Worm (Caenorhabditis elegans) whole organism, L1 larva: ENCODE measurements around the gene pup-2.

ENCODE experiments used
- C34B4.2 ChIP-seq: sonication (generic microtip); optimal IDR thresholded peaks from 2 replicates; lab custom pipeline; 2017; ENCODE audit warnings: mild to moderate bottlenecking, missing genetic modification characterization, missing compliant biosample characterization
- F16B12.6 ChIP-seq: fragments of 150-350 bp; optimal IDR thresholded peaks from 2 replicates; lab custom pipeline; 2014; ENCODE audit warnings: missing biosample characterization, missing genetic modification characterization
- Y116A8C.19 ChIP-seq: sonication (generic microtip); optimal IDR thresholded peaks from 2 replicates; lab custom pipeline; 2016; ENCODE audit warnings: missing compliant biosample characterization, missing genetic modification characterization, borderline replicate concordance
- aha-1 ChIP-seq: fragments of 150-350 bp; optimal IDR thresholded peaks from 2 replicates; lab custom pipeline; 2014; ENCODE audit warnings: missing biosample characterization, missing genetic modification characterization
- ama-1 ChIP-seq: fragments of 150-350 bp; optimal IDR thresholded peaks from 2 replicates; lab custom pipeline; 2014
- ceh-63 ChIP-seq: fragments of 200-800 bp; sonication (Bioruptor generic); optimal IDR thresholded peaks from 2 replicates; lab custom pipeline; 2018; ENCODE audit warnings: mild to moderate bottlenecking, missing genetic modification characterization, missing compliant biosample characterization
- ceh-88 ChIP-seq: fragments of 200-800 bp; sonication (Bioruptor generic); IDR thresholded peaks from 2 replicates; pipeline ENCODE4 v1.3.6; 2022; ENCODE audit warnings: missing genetic modification characterization, missing compliant biosample characterization
- ces-1 ChIP-seq: fragments of 150-350 bp; optimal IDR thresholded peaks from 2 replicates; lab custom pipeline; 2014; ENCODE audit warnings: missing biosample characterization, missing genetic modification reagents, missing genetic modification characterization
- dpl-1 ChIP-seq, 3 experiments: fragments of 150-350 bp in 2 of 3; sonication (generic microtip) in 1 of 3; optimal IDR thresholded peaks; 2 replicates each; lab custom pipeline; 2014 to 2017; ENCODE audit warnings: missing biosample characterization in 3 of 3, missing genetic modification characterization in 3 of 3, missing genetic modification reagents in 3 of 3
- efl-3 ChIP-seq: fragments of 200-800 bp; sonication (Bioruptor generic); optimal IDR thresholded peaks from 2 replicates; lab custom pipeline; 2018; ENCODE audit warnings: mild to moderate bottlenecking, missing genetic modification characterization, missing compliant biosample characterization
- egl-13 ChIP-seq: sonication (generic microtip); optimal IDR thresholded peaks from 2 replicates; lab custom pipeline; 2016; ENCODE audit warnings: missing genotype, missing genetic modification reagents, missing genetic modification characterization, missing compliant biosample characterization
- egl-27 ChIP-seq, 2 experiments: fragments of 150-350 bp in 1 of 2; sonication (generic microtip); optimal IDR thresholded peaks; 3 replicates each; lab custom pipeline; 2017 to 2018; ENCODE audit warnings: missing biosample characterization in 2 of 2, missing genetic modification characterization in 2 of 2, missing genetic modification reagents in 2 of 2
- elt-2 ChIP-seq: sonication (generic microtip); optimal IDR thresholded peaks from 2 replicates; lab custom pipeline; 2016; ENCODE audit warnings: missing genetic modification characterization, mild to moderate bottlenecking, inconsistent platforms, missing compliant biosample characterization, missing genetic modification reagents
- elt-3 ChIP-seq, 6 experiments: fragments of 150-350 bp in 1 of 6; sonication (generic microtip); optimal IDR thresholded peaks; 2 replicates each; lab custom pipeline; 2017 to 2018; ENCODE audit warnings: missing biosample characterization in 6 of 6, missing genetic modification characterization in 6 of 6, inconsistent platforms in 1 of 6
- ets-5 ChIP-seq: fragments of 200-800 bp; sonication (Bioruptor generic); IDR thresholded peaks from 2 replicates; pipeline ENCODE4 v1.3.6; 2022; ENCODE audit warnings: missing genetic modification characterization, missing compliant biosample characterization
- fkh-10 ChIP-seq: sonication (generic microtip); optimal IDR thresholded peaks from 2 replicates; lab custom pipeline; 2017; ENCODE audit warnings: missing biosample characterization, missing genetic modification reagents, missing genetic modification characterization
- fkh-8 ChIP-seq: sonication (generic microtip); optimal IDR thresholded peaks from 2 replicates; lab custom pipeline; 2016; ENCODE audit warnings: mild to moderate bottlenecking, missing genetic modification characterization, missing compliant biosample characterization
- fos-1 ChIP-seq: fragments of 150-350 bp; optimal IDR thresholded peaks from 2 replicates; lab custom pipeline; 2014; ENCODE audit warnings: missing biosample characterization, missing genetic modification characterization
- hlh-17 ChIP-seq: fragments of 200-800 bp; sonication (Bioruptor generic); optimal IDR thresholded peaks from 2 replicates; lab custom pipeline; 2018; ENCODE audit warnings: missing genetic modification characterization, mild to moderate bottlenecking, missing compliant biosample characterization, moderate library complexity, borderline replicate concordance
- irx-1 ChIP-seq: sonication (generic microtip); optimal IDR thresholded peaks from 2 replicates; lab custom pipeline; 2016; ENCODE audit warnings: missing genetic modification characterization, missing compliant biosample characterization
- jun-1 ChIP-seq: fragments of 150-350 bp; optimal IDR thresholded peaks from 2 replicates; lab custom pipeline; 2014; ENCODE audit warnings: missing biosample characterization, missing genetic modification reagents, missing genetic modification characterization
- lin-14 ChIP-seq: fragments of 200-800 bp; sonication (Bioruptor generic); optimal IDR thresholded peaks from 2 replicates; lab custom pipeline; 2018; ENCODE audit warnings: mild to moderate bottlenecking, missing genetic modification characterization, moderate library complexity, missing compliant biosample characterization
- lin-15B ChIP-seq: fragments of 150-350 bp; sonication (generic microtip); optimal IDR thresholded peaks from 3 replicates; lab custom pipeline; 2014; ENCODE audit warnings: missing biosample characterization, missing genetic modification characterization
- lsy-2 ChIP-seq, 2 experiments: fragments of 150-350 bp; optimal IDR thresholded peaks; 2 replicates each; lab custom pipeline; 2014; ENCODE audit warnings: missing biosample characterization in 2 of 2, missing genetic modification characterization in 2 of 2
- mab-9 ChIP-seq: fragments of 200-800 bp; sonication (Bioruptor generic); IDR thresholded peaks from 2 replicates; pipeline ENCODE4 v1.3.6; 2022; ENCODE audit warnings: missing genetic modification reagents, missing genetic modification characterization, missing compliant biosample characterization
- mdl-1 ChIP-seq, 2 experiments: fragments of 150-350 bp; optimal IDR thresholded peaks; 2 replicates each; lab custom pipeline; 2014 to 2017; ENCODE audit warnings: missing biosample characterization in 2 of 2, missing genetic modification characterization in 2 of 2, inconsistent platforms in 1 of 2
- mep-1 ChIP-seq: fragments of 150-350 bp; optimal IDR thresholded peaks from 2 replicates; lab custom pipeline; 2014; ENCODE audit warnings: missing biosample characterization, missing genetic modification characterization
- nhr-11 ChIP-seq: fragments of 150-350 bp; optimal IDR thresholded peaks from 2 replicates; lab custom pipeline; 2014; ENCODE audit warnings: missing biosample characterization, missing genetic modification characterization
- nhr-19 ChIP-seq: fragments of 200-800 bp; sonication (Bioruptor generic); conservative IDR thresholded peaks from 2 replicates; pipeline ENCODE4 v1.3.6; 2022; ENCODE audit warnings: missing genetic modification characterization, missing compliant biosample characterization
- nhr-20 ChIP-seq: sonication (generic microtip); optimal IDR thresholded peaks from 2 replicates; lab custom pipeline; 2016; ENCODE audit warnings: mild to moderate bottlenecking, missing genetic modification characterization, missing compliant biosample characterization
- nhr-71 ChIP-seq: sonication (generic microtip); optimal IDR thresholded peaks from 2 replicates; lab custom pipeline; 2016; ENCODE audit warnings: mild to moderate bottlenecking, missing genetic modification characterization, moderate library complexity, missing compliant biosample characterization
- nhr-77 ChIP-seq: fragments of 150-350 bp; optimal IDR thresholded peaks from 2 replicates; lab custom pipeline; 2014; ENCODE audit warnings: missing biosample characterization, missing genetic modification characterization
- nhr-84 ChIP-seq: sonication (generic microtip); optimal IDR thresholded peaks from 2 replicates; lab custom pipeline; 2017; ENCODE audit warnings: missing biosample characterization, missing genetic modification characterization
- nhr-85 ChIP-seq: sonication (generic microtip); peaks from one replicate; lab custom pipeline; 2016; ENCODE audit warnings: missing genetic modification characterization, inconsistent platforms, missing compliant biosample characterization
- nhr-90 ChIP-seq: sonication (generic microtip); optimal IDR thresholded peaks from 2 replicates; lab custom pipeline; 2016; ENCODE audit warnings: mild to moderate bottlenecking, missing genetic modification characterization, missing compliant biosample characterization; ENCODE audit not compliant: poor library complexity
- pag-3 ChIP-seq: sonication (generic microtip); optimal IDR thresholded peaks from 2 replicates; lab custom pipeline; 2017; ENCODE audit warnings: missing genetic modification characterization, mild to moderate bottlenecking, missing compliant biosample characterization, antibody characterized with exemption, borderline replicate concordance; ENCODE audit not compliant: insufficient read depth
- pax-3 ChIP-seq: fragments of 200-800 bp; sonication (Bioruptor generic); optimal IDR thresholded peaks from 2 replicates; lab custom pipeline; 2018; ENCODE audit warnings: mild to moderate bottlenecking, missing genetic modification characterization, moderate library complexity, missing compliant biosample characterization
- pqm-1 ChIP-seq: sonication (generic microtip); optimal IDR thresholded peaks from 3 replicates; lab custom pipeline; 2017; ENCODE audit warnings: missing biosample characterization, missing genetic modification characterization
- snpc-4 ChIP-seq: fragments of 150-350 bp; optimal IDR thresholded peaks from 2 replicates; lab custom pipeline; 2014; ENCODE audit warnings: missing biosample characterization, missing genetic modification characterization
- sox-4 ChIP-seq: sonication (generic microtip); optimal IDR thresholded peaks from 2 replicates; lab custom pipeline; 2016; ENCODE audit warnings: missing genetic modification characterization, missing compliant biosample characterization
- sptf-1 ChIP-seq: fragments of 150-350 bp; optimal IDR thresholded peaks from 2 replicates; lab custom pipeline; 2014; ENCODE audit warnings: missing biosample characterization, missing genetic modification characterization
- swsn-7 ChIP-seq: sonication (generic microtip); optimal IDR thresholded peaks from 2 replicates; lab custom pipeline; 2016; ENCODE audit warnings: missing genetic modification characterization, missing compliant biosample characterization
- unc-130 ChIP-seq: fragments of 150-350 bp; optimal IDR thresholded peaks from 2 replicates; lab custom pipeline; 2017; ENCODE audit warnings: missing biosample characterization, missing genetic modification characterization, inconsistent platforms
- unc-30 ChIP-seq: sonication (generic microtip); optimal IDR thresholded peaks from 2 replicates; lab custom pipeline; 2017; ENCODE audit warnings: missing biosample characterization, missing genetic modification characterization
- vab-15 ChIP-seq: sonication (generic microtip); optimal IDR thresholded peaks from 2 replicates; lab custom pipeline; 2017; ENCODE audit warnings: missing genotype, mild to moderate bottlenecking, missing genetic modification characterization, missing compliant biosample characterization
- zip-4 ChIP-seq: fragments of 200-800 bp; sonication (Bioruptor generic); optimal IDR thresholded peaks from 2 replicates; lab custom pipeline; 2018; ENCODE audit warnings: mild to moderate bottlenecking, missing genetic modification characterization, moderate library complexity, missing compliant biosample characterization

The pup-2 gene

ce11 chrIII:5172470-5172869, 13.2 kb upstream of the pup-2 start, which contains the start of gene K10D2.5 (continued):
- no peak for TF ChIP-seq pqm-1 (tag; lab: Kevin White, UChicago)
- TF ChIP-seq mab-9 = peak; percentile 94
- peak; percentile 56 for TF ChIP-seq hlh-17
- TF ChIP-seq swsn-7 (tag; lab: Kevin White, UChicago) = peak; percentile 92
- peak; percentile 97 for TF ChIP-seq nhr-71 (tag; lab: Kevin White, UChicago)
- TF ChIP-seq ets-5 = no peak
- TF ChIP-seq lin-14 (GFP tag; lab: Kevin White, UChicago) = peak; percentile 94
- TF ChIP-seq ceh-88 (GFP tag; lab: Robert Waterston, UW) = peak; percentile 81
- TF ChIP-seq nhr-19 = peak; percentile 95
- peak; percentile 65 for TF ChIP-seq fkh-10 (GFP tag; lab: Kevin White, UChicago)
- TF ChIP-seq fkh-8 (tag; lab: Kevin White, UChicago) = peak; percentile 97
- peak; percentile 90 for TF ChIP-seq egl-13 (tag; lab: Kevin White, UChicago)
- TF ChIP-seq nhr-20 = peak; percentile 94
- TF ChIP-seq nhr-77 = peak; percentile 89
- TF ChIP-seq egl-27 (tag; optimal IDR thresholded peaks at IDR 0.05; lab: Kevin White, UChicago) = peak in 1 of 2 experiments; percentile 14
- TF ChIP-seq nhr-11 = peak; percentile 73
- peak; percentile 73 for TF ChIP-seq F16B12.6 (tag; lab: Kevin White, UChicago)
- peak; percentile 51 for TF ChIP-seq elt-2
- TF ChIP-seq sox-4 (tag; lab: Kevin White, UChicago) = peak; percentile 91
- no peak for TF ChIP-seq C34B4.2
- TF ChIP-seq ceh-63 (GFP tag; lab: Kevin White, UChicago) = peak; percentile 95
- peak; percentile 94 for TF ChIP-seq mep-1
- TF ChIP-seq pax-3 = peak; percentile 96
- TF ChIP-seq elt-3 (tag; optimal IDR thresholded peaks at IDR 0.05; lab: Kevin White, UChicago) = peak in 3 of 6 experiments; percentile 76 to 79 (median 79)
- no peak for TF ChIP-seq unc-30 (tag; lab: Kevin White, UChicago)
- TF ChIP-seq ces-1 = no peak
- peak; percentile 79 for TF ChIP-seq jun-1 (tag; lab: Kevin White, UChicago)
- peak; percentile 18 for TF ChIP-seq pag-3 (tag; lab: Kevin White, UChicago)
- peak; percentile 50 for TF ChIP-seq zip-4 (GFP tag; lab: Kevin White, UChicago)
- TF ChIP-seq lin-15B = peak; percentile 98
- peak; percentile 57 for TF ChIP-seq aha-1
- peak; percentile 95 for TF ChIP-seq nhr-85 (tag; lab: Kevin White, UChicago)
- TF ChIP-seq efl-3 (GFP tag; lab: Kevin White, UChicago) = no peak
- TF ChIP-seq vab-15 (tag; lab: Kevin White, UChicago) = peak; percentile 97
- no peak for TF ChIP-seq ama-1 (lab: Kevin White, UChicago)
- TF ChIP-seq irx-1 (tag; lab: Kevin White, UChicago) = peak; percentile 93
- TF ChIP-seq sptf-1 (tag; lab: Kevin White, UChicago) = no peak
- TF ChIP-seq lsy-2 (tag; optimal IDR thresholded peaks at IDR 0.05; lab: Kevin White, UChicago) = peak; percentile 91 to 93
- TF ChIP-seq nhr-84 = no peak
- peak; percentile 96 for TF ChIP-seq nhr-90 (tag; lab: Kevin White, UChicago)
- peak in 1 of 2 experiments; percentile 78 for TF ChIP-seq mdl-1 (tag; optimal IDR thresholded peaks at IDR 0.05; lab: Kevin White, UChicago)
- TF ChIP-seq fos-1 = peak; percentile 82

DNA sequence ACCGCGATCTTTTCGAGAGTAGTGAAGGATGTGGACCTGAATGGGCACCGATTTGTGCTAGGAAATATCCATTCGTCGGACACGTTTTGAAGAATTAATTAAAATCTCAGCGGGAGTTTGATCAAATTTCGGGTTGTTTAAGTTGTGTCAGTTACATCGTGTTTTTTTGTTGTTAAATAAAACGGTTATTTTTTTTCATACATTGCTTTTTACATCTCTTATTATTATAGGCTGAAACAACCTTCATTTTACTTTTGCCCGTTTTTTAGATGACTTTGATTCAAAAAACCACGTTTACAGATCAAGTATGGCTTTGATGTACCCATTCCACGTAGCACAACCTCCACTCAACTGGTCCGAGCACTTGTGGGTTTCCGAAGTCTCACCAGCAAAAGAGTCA, 12.6 kb upstream of the pup-2 start, which contains the start of gene emb-1:
Gene emb-1 (plus strand): TSS at position 301 of the 400 bp plus-strand sequence.
- no peak for TF ChIP-seq snpc-4 (tag; lab: Kevin White, UChicago)
- no peak for TF ChIP-seq nhr-11
- no peak for TF ChIP-seq nhr-77
- no peak for TF ChIP-seq dpl-1 (GFP tag; optimal IDR thresholded peaks at IDR 0.05; lab: Kevin White, UChicago)
- TF ChIP-seq nhr-84 = no peak
- TF ChIP-seq ceh-63 (GFP tag; lab: Kevin White, UChicago) = no peak
- TF ChIP-seq unc-130 (tag; lab: Kevin White, UChicago) = no peak
- TF ChIP-seq Y116A8C.19 (tag; lab: Kevin White, UChicago) = no peak
